Worm (Caenorhabditis elegans): Measurements from ENCODE around the gene kdin-1.

The kdin-1 gene

DNA sequence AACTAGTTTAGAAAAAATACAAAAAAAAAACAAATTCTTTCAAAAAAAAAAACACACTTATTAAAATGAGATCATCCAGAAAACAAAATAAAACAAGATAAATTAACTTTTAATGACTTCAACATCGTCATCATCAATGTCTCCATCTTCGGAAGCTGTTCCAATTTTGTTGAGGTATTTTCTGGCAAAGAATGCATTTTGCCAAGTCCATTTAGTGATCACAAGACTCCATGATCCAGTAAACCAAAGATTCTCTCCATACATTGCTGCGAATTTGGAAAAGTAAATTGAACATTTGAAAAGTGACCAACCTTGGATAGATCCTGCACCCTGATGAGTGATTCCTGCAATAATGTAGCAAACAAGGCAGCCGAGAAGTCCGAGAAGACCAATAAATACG, 8.3 kb upstream of the kdin-1 start:
- TF ChIP-seq sem-2 (GFP tag; optimal IDR thresholded peaks at IDR 0.05) (no peak), drap-1 (GFP tag; optimal IDR thresholded peaks at IDR 0.05) (no peak), tbx-8 (GFP tag; optimal IDR thresholded peaks at IDR 0.05) (no peak), mls-2 (tag; optimal IDR thresholded peaks at IDR 0.05) (no peak), flh-1 (GFP tag; optimal IDR thresholded peaks at IDR 0.05) (no peak), ces-1 (GFP tag; optimal IDR thresholded peaks at IDR 0.05) (no peak), mab-5 (tag; optimal IDR thresholded peaks at IDR 0.05) (no peak), nhr-12 (tag; optimal IDR thresholded peaks at IDR 0.05) (no peak), bed-3 (GFP tag; optimal IDR thresholded peaks at IDR 0.05) (no peak), nhr-2 (tag; optimal IDR thresholded peaks at IDR 0.05) (no peak), nhr-76 (tag; optimal IDR thresholded peaks at IDR 0.05) (no peak), snpc-4 (tag; optimal IDR thresholded peaks at IDR 0.05) (no peak), blmp-1 (tag; optimal IDR thresholded peaks at IDR 0.05) (no peak), M03D4.4 (tag; optimal IDR thresholded peaks at IDR 0.05) (no peak), zip-8 (tag; optimal IDR thresholded peaks at IDR 0.05) (no peak)

DNA sequence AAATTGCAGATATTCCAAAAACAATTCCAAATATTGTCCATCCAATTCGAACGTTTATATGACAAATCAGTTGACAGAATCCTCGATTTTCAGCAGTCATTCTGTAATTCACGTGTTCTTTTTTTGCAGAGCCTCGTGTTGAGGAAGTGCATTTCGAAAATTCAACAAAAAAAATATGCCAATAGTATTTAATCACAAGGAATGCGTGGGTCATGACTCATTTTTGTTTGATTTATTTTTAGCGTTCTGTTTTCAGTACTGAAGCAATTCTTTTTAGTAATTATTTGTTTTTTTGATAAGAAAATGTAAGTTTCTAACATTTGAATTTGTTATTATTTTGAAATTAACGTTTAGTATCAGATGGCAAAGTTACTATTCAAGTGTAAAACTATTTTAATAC, 7.6 kb upstream of the kdin-1 start, which contains the start of gene hrg-4:
hrg-4 (minus strand) TSS at position 101 of the 400 bp plus-strand sequence.
- TF ChIP-seq elt-3 (tag; optimal IDR thresholded peaks at IDR 0.05) = no peak
- no peak for TF ChIP-seq flh-1 (GFP tag; optimal IDR thresholded peaks at IDR 0.05)
- TF ChIP-seq ceh-39 (tag; optimal IDR thresholded peaks at IDR 0.05) = no peak
- TF ChIP-seq snpc-4 (tag; optimal IDR thresholded peaks at IDR 0.05) = no peak
- no peak for TF ChIP-seq lsy-2 (tag; optimal IDR thresholded peaks at IDR 0.05)

DNA sequence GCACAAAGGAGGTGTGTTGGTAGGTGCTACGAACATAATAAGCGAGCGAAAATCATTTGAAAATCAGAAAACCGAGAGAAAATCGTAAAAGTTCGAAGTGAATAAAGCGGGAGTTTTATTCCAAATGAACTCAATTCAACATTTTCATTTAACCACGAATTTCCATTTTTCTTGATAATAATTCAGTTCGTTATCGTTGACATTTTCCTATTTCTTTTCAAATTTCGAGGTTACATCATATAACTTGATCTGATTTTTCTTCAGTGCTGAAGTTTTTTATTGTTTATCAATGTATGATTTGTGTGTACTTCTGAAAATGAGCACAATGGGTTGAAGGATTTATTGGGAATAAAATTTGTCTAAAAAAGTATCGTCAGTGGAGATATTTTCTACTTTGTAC, 6.8 kb upstream of the kdin-1 start:
- no peak for TF ChIP-seq elt-1 (tag; optimal IDR thresholded peaks at IDR 0.05; ENCODE audit: borderline replicate concordance, insufficient read depth)
- TF ChIP-seq nhr-76 (tag; optimal IDR thresholded peaks at IDR 0.05) = no peak
- no peak for TF ChIP-seq sptf-1 (tag; optimal IDR thresholded peaks at IDR 0.05)
- no peak for TF ChIP-seq lin-13 (tag; optimal IDR thresholded peaks at IDR 0.05)
- TF ChIP-seq tbx-8 (GFP tag; optimal IDR thresholded peaks at IDR 0.05) = no peak
- no peak for TF ChIP-seq lsy-2 (tag; optimal IDR thresholded peaks at IDR 0.05)
- TF ChIP-seq unc-62 (GFP tag; optimal IDR thresholded peaks at IDR 0.05) = no peak
- TF ChIP-seq nhr-237 (tag; optimal IDR thresholded peaks at IDR 0.05) = no peak
- no peak for TF ChIP-seq nhr-2 (tag; optimal IDR thresholded peaks at IDR 0.05)
- no peak for TF ChIP-seq ceh-39 (tag; optimal IDR thresholded peaks at IDR 0.05)
- no peak for TF ChIP-seq pha-4 (tag; optimal IDR thresholded peaks at IDR 0.05)
- no peak for TF ChIP-seq elt-3 (tag; optimal IDR thresholded peaks at IDR 0.05)

DNA sequence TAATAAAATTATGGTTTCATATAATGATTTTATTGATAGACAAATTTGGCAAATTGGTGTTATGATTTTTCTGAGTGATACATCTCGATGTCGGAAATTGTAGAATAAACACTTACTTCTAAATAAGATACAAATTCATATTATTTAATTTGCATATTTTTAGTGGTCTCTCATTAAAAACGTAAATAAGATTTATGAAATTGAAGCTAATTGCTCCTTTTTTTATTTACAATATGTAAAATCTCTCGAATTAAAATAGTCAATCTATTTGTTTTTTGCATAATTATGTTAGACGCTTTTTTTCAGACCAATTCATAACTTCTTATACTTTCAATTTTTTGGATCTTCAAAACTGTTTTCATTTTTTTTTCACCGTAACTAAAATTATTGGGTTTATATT, 6.2 kb upstream of the kdin-1 start, which contains the start of gene hrg-6:
hrg-6 (plus strand) TSS at position 301 of the 400 bp plus-strand sequence.
- TF ChIP-seq drap-1 (GFP tag; optimal IDR thresholded peaks at IDR 0.05) = no peak
- TF ChIP-seq ceh-43 (GFP tag; optimal IDR thresholded peaks at IDR 0.05) = no peak
- TF ChIP-seq elt-1 (tag; optimal IDR thresholded peaks at IDR 0.05; ENCODE audit: borderline replicate concordance, insufficient read depth) = no peak
- TF ChIP-seq snpc-4 (tag; optimal IDR thresholded peaks at IDR 0.05) = no peak
- TF ChIP-seq nhr-12 (tag; optimal IDR thresholded peaks at IDR 0.05) = no peak
- TF ChIP-seq hlh-1 (tag; optimal IDR thresholded peaks at IDR 0.05) = no peak
- TF ChIP-seq lsy-2 (tag; optimal IDR thresholded peaks at IDR 0.05) = no peak
- TF ChIP-seq cnd-1 (tag; optimal IDR thresholded peaks at IDR 0.05) = no peak
- no peak for TF ChIP-seq tbx-8 (GFP tag; optimal IDR thresholded peaks at IDR 0.05)
- TF ChIP-seq nhr-2 (tag; optimal IDR thresholded peaks at IDR 0.05) = no peak
- no peak for TF ChIP-seq sem-2 (GFP tag; optimal IDR thresholded peaks at IDR 0.05)

DNA sequence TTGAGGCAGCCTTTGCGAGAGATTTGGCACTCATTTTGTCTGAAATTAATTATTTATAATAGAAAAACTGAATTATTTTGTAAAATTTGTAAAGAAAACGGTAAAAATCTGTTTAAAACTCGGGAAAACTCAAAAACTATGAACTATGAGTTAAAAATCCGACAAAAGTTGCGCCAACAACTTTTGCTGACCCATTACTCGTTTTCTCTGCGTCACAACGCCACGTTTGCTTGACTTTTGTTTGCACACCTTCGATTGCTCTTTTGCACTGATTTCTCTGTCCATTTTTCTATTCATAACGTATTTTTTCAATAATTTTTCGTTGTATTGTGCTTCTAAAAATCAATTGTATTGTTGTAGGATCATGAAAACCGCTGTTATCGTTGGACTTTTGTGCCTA, 2.2 kb upstream of the kdin-1 start, which contains the start of gene fkb-1:
fkb-1 (plus strand) TSS at position 361 of the 400 bp plus-strand sequence.
- TF ChIP-seq lin-13 (tag; optimal IDR thresholded peaks at IDR 0.05) (peak; percentile 80), hlh-1 (tag; optimal IDR thresholded peaks at IDR 0.05) (peak; percentile 3), mep-1 (tag; optimal IDR thresholded peaks at IDR 0.05) (peak; percentile 5), flh-1 (GFP tag; optimal IDR thresholded peaks at IDR 0.05) (no peak), cnd-1 (tag; optimal IDR thresholded peaks at IDR 0.05) (no peak)

DNA sequence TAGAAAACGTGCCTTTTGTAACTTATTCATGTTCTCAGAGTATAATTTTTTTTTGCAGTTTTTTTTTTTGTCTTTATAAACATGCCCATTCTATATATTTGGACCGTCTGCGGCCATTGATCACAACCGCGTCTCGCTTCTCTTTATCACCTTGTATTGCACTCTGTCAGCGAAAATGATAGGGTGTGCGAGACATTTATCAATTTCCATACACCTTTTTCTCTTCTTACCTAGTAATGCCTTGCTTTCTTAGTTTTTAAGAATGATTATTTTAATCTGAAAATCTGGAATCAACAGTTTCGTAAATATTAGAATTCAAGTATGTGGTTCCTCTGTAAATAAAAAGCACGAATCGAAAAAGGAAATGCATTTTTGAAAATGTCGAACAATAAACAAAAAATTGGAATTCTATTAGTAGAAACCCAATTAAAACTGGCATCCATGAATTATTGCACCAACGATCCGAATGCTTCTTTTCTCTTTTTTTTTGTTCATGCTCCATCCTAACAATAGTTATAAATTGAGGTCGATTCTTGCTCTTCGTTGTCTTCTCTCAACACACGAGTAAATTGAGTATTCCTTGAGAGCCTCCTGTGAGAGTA, 1.2 kb upstream of the kdin-1 start:
- TF ChIP-seq ham-2 (GFP tag; optimal IDR thresholded peaks at IDR 0.05) = no peak
- TF ChIP-seq ces-1 (GFP tag; optimal IDR thresholded peaks at IDR 0.05) = peak; percentile 40
